Worm (Caenorhabditis elegans) whole organism, L1 larva: ENCODE measurements around the gene mam-2.

Experiments
- C04F5.9 ChIP-seq: sonication (generic microtip); optimal IDR thresholded peaks from 2 replicates; lab custom pipeline; 2016; ENCODE audit warnings: missing genetic modification characterization, missing compliant biosample characterization
- F16B12.6 ChIP-seq: fragments of 150-350 bp; optimal IDR thresholded peaks from 2 replicates; lab custom pipeline; 2014; ENCODE audit warnings: missing biosample characterization, missing genetic modification characterization
- aha-1 ChIP-seq: fragments of 150-350 bp; optimal IDR thresholded peaks from 2 replicates; lab custom pipeline; 2014; ENCODE audit warnings: missing biosample characterization, missing genetic modification characterization
- ama-1 ChIP-seq: fragments of 150-350 bp; optimal IDR thresholded peaks from 2 replicates; lab custom pipeline; 2014
- blmp-1 ChIP-seq: fragments of 150-350 bp; optimal IDR thresholded peaks from 2 replicates; lab custom pipeline; 2014; ENCODE audit warnings: missing biosample characterization, missing genetic modification characterization
- ceh-63 ChIP-seq: fragments of 200-800 bp; sonication (Bioruptor generic); optimal IDR thresholded peaks from 2 replicates; lab custom pipeline; 2018; ENCODE audit warnings: mild to moderate bottlenecking, missing genetic modification characterization, missing compliant biosample characterization
- ceh-82 ChIP-seq, 3 experiments: fragments of 150-350 bp in 1 of 3; sonication (generic microtip) in 2 of 3; optimal IDR thresholded peaks; 2 replicates each; lab custom pipeline; 2014 to 2017; ENCODE audit warnings: missing biosample characterization in 3 of 3, missing genetic modification characterization in 3 of 3
- ceh-90 ChIP-seq: sonication (generic microtip); optimal IDR thresholded peaks from 2 replicates; lab custom pipeline; 2016; ENCODE audit warnings: missing genetic modification characterization, missing compliant biosample characterization
- efl-1 ChIP-seq, 4 experiments: fragments of 150-350 bp; optimal IDR thresholded peaks in 3 of 4; peaks in 1 of 4; 1 replicate in 1 of 4; 2 replicates in 3 of 4; lab custom pipeline; 2014; ENCODE audit warnings: missing biosample characterization in 2 of 4, missing genetic modification characterization in 2 of 4, missing genetic modification reagents in 2 of 4
- efl-3 ChIP-seq: fragments of 200-800 bp; sonication (Bioruptor generic); optimal IDR thresholded peaks from 2 replicates; lab custom pipeline; 2018; ENCODE audit warnings: mild to moderate bottlenecking, missing genetic modification characterization, missing compliant biosample characterization
- egl-27 ChIP-seq, 2 experiments: fragments of 150-350 bp in 1 of 2; sonication (generic microtip); optimal IDR thresholded peaks; 3 replicates each; lab custom pipeline; 2017 to 2018; ENCODE audit warnings: missing biosample characterization in 2 of 2, missing genetic modification characterization in 2 of 2, missing genetic modification reagents in 2 of 2
- elt-2 ChIP-seq: sonication (generic microtip); optimal IDR thresholded peaks from 2 replicates; lab custom pipeline; 2016; ENCODE audit warnings: missing genetic modification characterization, mild to moderate bottlenecking, inconsistent platforms, missing compliant biosample characterization, missing genetic modification reagents
- elt-3 ChIP-seq, 6 experiments: fragments of 150-350 bp in 1 of 6; sonication (generic microtip); optimal IDR thresholded peaks; 2 replicates each; lab custom pipeline; 2017 to 2018; ENCODE audit warnings: missing biosample characterization in 6 of 6, missing genetic modification characterization in 6 of 6, inconsistent platforms in 1 of 6
- fkh-10 ChIP-seq: sonication (generic microtip); optimal IDR thresholded peaks from 2 replicates; lab custom pipeline; 2017; ENCODE audit warnings: missing biosample characterization, missing genetic modification reagents, missing genetic modification characterization
- fkh-4 ChIP-seq: sonication (generic microtip); optimal IDR thresholded peaks from 2 replicates; lab custom pipeline; 2016; ENCODE audit warnings: missing compliant biosample characterization, missing genetic modification characterization, borderline replicate concordance
- fos-1 ChIP-seq: fragments of 150-350 bp; optimal IDR thresholded peaks from 2 replicates; lab custom pipeline; 2014; ENCODE audit warnings: missing biosample characterization, missing genetic modification characterization
- grh-1 ChIP-seq: fragments of 200-800 bp; sonication (Bioruptor generic); IDR thresholded peaks from 2 replicates; pipeline ENCODE4 v1.3.6; 2022; ENCODE audit warnings: missing genetic modification reagents, missing genetic modification characterization, missing compliant biosample characterization
- hlh-17 ChIP-seq: fragments of 200-800 bp; sonication (Bioruptor generic); optimal IDR thresholded peaks from 2 replicates; lab custom pipeline; 2018; ENCODE audit warnings: missing genetic modification characterization, mild to moderate bottlenecking, missing compliant biosample characterization, moderate library complexity, borderline replicate concordance
- hpl-2 ChIP-seq: fragments of 150-350 bp; optimal IDR thresholded peaks from 2 replicates; lab custom pipeline; 2014; ENCODE audit warnings: missing biosample characterization, missing genetic modification reagents, missing genetic modification characterization
- lin-14 ChIP-seq: fragments of 200-800 bp; sonication (Bioruptor generic); optimal IDR thresholded peaks from 2 replicates; lab custom pipeline; 2018; ENCODE audit warnings: mild to moderate bottlenecking, missing genetic modification characterization, moderate library complexity, missing compliant biosample characterization
- lin-35 ChIP-seq, 2 experiments: fragments of 150-350 bp; optimal IDR thresholded peaks; 2 replicates each; lab custom pipeline; 2014; ENCODE audit warnings: missing biosample characterization in 2 of 2, missing genetic modification characterization in 2 of 2, missing genetic modification reagents in 2 of 2
- lir-3 ChIP-seq: sonication (generic microtip); optimal IDR thresholded peaks from 2 replicates; lab custom pipeline; 2016; ENCODE audit warnings: mild to moderate bottlenecking, missing genetic modification characterization, moderate library complexity, missing compliant biosample characterization; ENCODE audit not compliant: poor library complexity
- lsy-2 ChIP-seq, 2 experiments: fragments of 150-350 bp; optimal IDR thresholded peaks; 2 replicates each; lab custom pipeline; 2014; ENCODE audit warnings: missing biosample characterization in 2 of 2, missing genetic modification characterization in 2 of 2
- mdl-1 ChIP-seq, 2 experiments: fragments of 150-350 bp; optimal IDR thresholded peaks; 2 replicates each; lab custom pipeline; 2014 to 2017; ENCODE audit warnings: missing biosample characterization in 2 of 2, missing genetic modification characterization in 2 of 2, inconsistent platforms in 1 of 2
- mep-1 ChIP-seq: fragments of 150-350 bp; optimal IDR thresholded peaks from 2 replicates; lab custom pipeline; 2014; ENCODE audit warnings: missing biosample characterization, missing genetic modification characterization
- nhr-20 ChIP-seq: sonication (generic microtip); optimal IDR thresholded peaks from 2 replicates; lab custom pipeline; 2016; ENCODE audit warnings: mild to moderate bottlenecking, missing genetic modification characterization, missing compliant biosample characterization
- nhr-237 ChIP-seq: fragments of 150-350 bp; optimal IDR thresholded peaks from 2 replicates; lab custom pipeline; 2014; ENCODE audit warnings: missing biosample characterization, missing genetic modification characterization
- nhr-28 ChIP-seq: fragments of 150-350 bp; optimal IDR thresholded peaks from 2 replicates; lab custom pipeline; 2014; ENCODE audit warnings: missing biosample characterization, missing genetic modification characterization
- nhr-71 ChIP-seq: sonication (generic microtip); optimal IDR thresholded peaks from 2 replicates; lab custom pipeline; 2016; ENCODE audit warnings: mild to moderate bottlenecking, missing genetic modification characterization, moderate library complexity, missing compliant biosample characterization
- nhr-76 ChIP-seq: sonication (generic microtip); optimal IDR thresholded peaks from 2 replicates; lab custom pipeline; 2017; ENCODE audit warnings: missing biosample characterization, missing genetic modification characterization
- nhr-85 ChIP-seq: sonication (generic microtip); peaks from one replicate; lab custom pipeline; 2016; ENCODE audit warnings: missing genetic modification characterization, inconsistent platforms, missing compliant biosample characterization
- nhr-90 ChIP-seq: sonication (generic microtip); optimal IDR thresholded peaks from 2 replicates; lab custom pipeline; 2016; ENCODE audit warnings: mild to moderate bottlenecking, missing genetic modification characterization, missing compliant biosample characterization; ENCODE audit not compliant: poor library complexity
- pag-3 ChIP-seq: sonication (generic microtip); optimal IDR thresholded peaks from 2 replicates; lab custom pipeline; 2017; ENCODE audit warnings: missing genetic modification characterization, mild to moderate bottlenecking, missing compliant biosample characterization, antibody characterized with exemption, borderline replicate concordance; ENCODE audit not compliant: insufficient read depth
- pax-3 ChIP-seq: fragments of 200-800 bp; sonication (Bioruptor generic); optimal IDR thresholded peaks from 2 replicates; lab custom pipeline; 2018; ENCODE audit warnings: mild to moderate bottlenecking, missing genetic modification characterization, moderate library complexity, missing compliant biosample characterization
- pqm-1 ChIP-seq: sonication (generic microtip); optimal IDR thresholded peaks from 3 replicates; lab custom pipeline; 2017; ENCODE audit warnings: missing biosample characterization, missing genetic modification characterization
- skn-1 ChIP-seq: fragments of 150-350 bp; optimal IDR thresholded peaks from 2 replicates; lab custom pipeline; 2014; ENCODE audit warnings: missing biosample characterization, missing genetic modification characterization
- snpc-4 ChIP-seq: fragments of 150-350 bp; optimal IDR thresholded peaks from 2 replicates; lab custom pipeline; 2014; ENCODE audit warnings: missing biosample characterization, missing genetic modification characterization
- snu-23 ChIP-seq: sonication (generic microtip); optimal IDR thresholded peaks from 2 replicates; lab custom pipeline; 2016; ENCODE audit warnings: missing genetic modification characterization, missing compliant biosample characterization
- sox-4 ChIP-seq: sonication (generic microtip); optimal IDR thresholded peaks from 2 replicates; lab custom pipeline; 2016; ENCODE audit warnings: missing genetic modification characterization, missing compliant biosample characterization
- unc-130 ChIP-seq: fragments of 150-350 bp; optimal IDR thresholded peaks from 2 replicates; lab custom pipeline; 2017; ENCODE audit warnings: missing biosample characterization, missing genetic modification characterization, inconsistent platforms
- unc-30 ChIP-seq: sonication (generic microtip); optimal IDR thresholded peaks from 2 replicates; lab custom pipeline; 2017; ENCODE audit warnings: missing biosample characterization, missing genetic modification characterization
- unc-62 ChIP-seq: fragments of 150-350 bp; optimal IDR thresholded peaks from 2 replicates; lab custom pipeline; 2014; ENCODE audit warnings: missing biosample characterization, missing genetic modification reagents, missing genetic modification characterization
- unc-86 ChIP-seq: sonication (generic microtip); optimal IDR thresholded peaks from 2 replicates; lab custom pipeline; 2016; ENCODE audit warnings: missing genetic modification characterization, missing compliant biosample characterization
- unc-98 ChIP-seq: fragments of 200-800 bp; sonication (Bioruptor generic); IDR thresholded peaks from 2 replicates; pipeline ENCODE4 v1.3.6; 2022; ENCODE audit warnings: missing genetic modification characterization, missing compliant biosample characterization
- xbp-1 ChIP-seq: sonication (generic microtip); optimal IDR thresholded peaks from 2 replicates; lab custom pipeline; 2016; ENCODE audit warnings: missing genetic modification characterization, missing compliant biosample characterization
- zag-1 ChIP-seq: fragments of 150-350 bp; optimal IDR thresholded peaks from 2 replicates; lab custom pipeline; 2014; ENCODE audit warnings: missing biosample characterization, missing genetic modification characterization
- ztf-11 ChIP-seq, 2 experiments: sonication (generic microtip); optimal IDR thresholded peaks; 2 replicates each; lab custom pipeline; 2016 to 2017; ENCODE audit warnings: missing genetic modification characterization in 2 of 2, missing biosample characterization in 1 of 2, missing compliant biosample characterization in 1 of 2
- ztf-4 ChIP-seq: fragments of 150-350 bp; optimal IDR thresholded peaks from 2 replicates; lab custom pipeline; 2014; ENCODE audit warnings: missing biosample characterization, missing genetic modification characterization

Gene mam-2

ce11 chrIV:10003372-10003771, 20.4 kb downstream of the mam-2 start, which contains the start of the genes C47E12.2 and sars-1 (continued):
- TF ChIP-seq mdl-1 (tag; optimal IDR thresholded peaks at IDR 0.05; lab: Kevin White, UChicago) (peak in 1 of 2 experiments; percentile 12), lir-3 (tag; lab: Kevin White, UChicago) (no peak), sox-4 (tag; lab: Kevin White, UChicago) (no peak), nhr-71 (tag; lab: Kevin White, UChicago) (peak; percentile 9), ztf-11 (tag; optimal IDR thresholded peaks at IDR 0.05; lab: Kevin White, UChicago) (no peak), nhr-85 (no peak), fos-1 (no peak), ztf-4 (no peak), F16B12.6 (tag; lab: Kevin White, UChicago) (peak; percentile 87), ama-1 (lab: Kevin White, UChicago) (no peak)

ce11 chrIV:10006792-10007191, 23.8 kb downstream of the mam-2 start, which contains the start of gene C47E12.13:
Gene C47E12.13, minus strand, starts transcription at chrIV:10006892.
- TF ChIP-seq egl-27 (tag; optimal IDR thresholded peaks at IDR 0.05; lab: Kevin White, UChicago) (no peak), pag-3 (tag; lab: Kevin White, UChicago) (no peak), snpc-4 (tag; lab: Kevin White, UChicago) (no peak)

ce11 chrIV:10007758-10008157, 24.8 kb downstream of the mam-2 start:
- no peak for TF ChIP-seq unc-86 (tag; lab: Kevin White, UChicago)
- no peak for TF ChIP-seq C04F5.9 (tag; lab: Kevin White, UChicago)
- TF ChIP-seq elt-2 (tag; lab: Kevin White, UChicago) = no peak
- no peak for TF ChIP-seq grh-1 (GFP tag; lab: Robert Waterston, UW)
- peak; percentile 5 for TF ChIP-seq nhr-20 (tag; lab: Kevin White, UChicago)
- no peak for TF ChIP-seq ztf-4
- TF ChIP-seq blmp-1 = peak; percentile 99
- TF ChIP-seq efl-3 = no peak
- no peak for TF ChIP-seq ceh-90 (tag; lab: Kevin White, UChicago)
- TF ChIP-seq mdl-1 (tag; optimal IDR thresholded peaks at IDR 0.05; lab: Kevin White, UChicago) = peak in 1 of 2 experiments; percentile 34
- peak in 2 of 6 experiments; percentile 32 to 67 for TF ChIP-seq elt-3 (tag; optimal IDR thresholded peaks at IDR 0.05; lab: Kevin White, UChicago)
- TF ChIP-seq nhr-28 (tag; lab: Kevin White, UChicago) = no peak
- TF ChIP-seq fkh-10 (GFP tag; lab: Kevin White, UChicago) = no peak
- no peak for TF ChIP-seq fkh-4
- no peak for TF ChIP-seq ztf-11 (tag; optimal IDR thresholded peaks at IDR 0.05; lab: Kevin White, UChicago)
- TF ChIP-seq ceh-82 (tag; optimal IDR thresholded peaks at IDR 0.05; lab: Kevin White, UChicago) = no peak
- no peak for TF ChIP-seq nhr-237 (tag; lab: Kevin White, UChicago)
- peak; percentile 78 for TF ChIP-seq lin-14 (GFP tag; lab: Kevin White, UChicago)
- TF ChIP-seq lin-35 (GFP tag; optimal IDR thresholded peaks at IDR 0.05; lab: Kevin White, UChicago) = peak in 1 of 2 experiments; percentile 10
- no peak for TF ChIP-seq ceh-63
- TF ChIP-seq efl-1 (optimal IDR thresholded peaks at IDR 0.05; lab: Kevin White, UChicago) = peak in 1 of 2 experiments; percentile 4
- peak in 1 of 2 experiments; percentile 56 for TF ChIP-seq efl-1 (GFP tag; optimal IDR thresholded peaks at IDR 0.05 in 1 of 2; lab: Kevin White, UChicago)
- no peak for TF ChIP-seq pqm-1 (tag; lab: Kevin White, UChicago)
- no peak for TF ChIP-seq nhr-90 (tag; lab: Kevin White, UChicago)
- TF ChIP-seq zag-1 (tag; lab: Kevin White, UChicago) = no peak
- no peak for TF ChIP-seq nhr-85
- peak; percentile 5 for TF ChIP-seq nhr-71 (tag; lab: Kevin White, UChicago)
- no peak for TF ChIP-seq hpl-2 (GFP tag; lab: Kevin White, UChicago)
- TF ChIP-seq unc-62 = no peak
- TF ChIP-seq lsy-2 (tag; optimal IDR thresholded peaks at IDR 0.05; lab: Kevin White, UChicago) = peak in 1 of 2 experiments; percentile 51
- TF ChIP-seq unc-30 (tag; lab: Kevin White, UChicago) = no peak
- TF ChIP-seq hlh-17 (GFP tag; lab: Kevin White, UChicago) = no peak
- TF ChIP-seq unc-98 (GFP tag; lab: Robert Waterston, UW) = no peak
- TF ChIP-seq skn-1 = peak; percentile 23
- TF ChIP-seq pax-3 = no peak
- TF ChIP-seq mep-1 (tag; lab: Kevin White, UChicago) = no peak
- no peak for TF ChIP-seq nhr-76 (tag; lab: Kevin White, UChicago)
- no peak for TF ChIP-seq unc-130
- TF ChIP-seq snu-23 (GFP tag; lab: Kevin White, UChicago) = peak; percentile 33
- TF ChIP-seq xbp-1 = no peak
- TF ChIP-seq aha-1 (tag; lab: Kevin White, UChicago) = no peak
